1 fruit fly cellular context compared by ENCODE assay signal in genomic region chr3L:9856430-9857218, dm6.
TF ChIP-seq lines count a peak whose summit lies in the region.

No protein-coding gene starts in this region.

TF ChIP-seq in whole organism, embryonic, 481 proteins besides CTCF, POLR2A, EP300 and RAD21 (continued from another document and continues in another):
- TF ChIP-seq CG15696 (tag; optimal IDR thresholded peaks at IDR 0.05; lab: Kevin White, UChicago) (peak; percentile 92), Gug (GFP tag; IDR thresholded peaks at IDR 0.05; lab: Robert Waterston, UW) (peak; percentile 23; the same call in 1 of the 4 replicates), CG12942 (GFP tag; optimal IDR thresholded peaks at IDR 0.05; lab: Kevin White, UChicago) (peak; percentile 23), CG17328 (GFP tag; IDR thresholded peaks at IDR 0.05; lab: Robert Waterston, UW) (peak; percentile 89), gce (GFP tag; IDR thresholded peaks at IDR 0.05; lab: Robert Waterston, UW) (peak; percentile 86), CG8924 (tag; optimal IDR thresholded peaks at IDR 0.05; lab: Kevin White, UChicago) (peak; percentile 88), prd (optimal IDR thresholded peaks at IDR 0.05; lab: Kevin White, UChicago) (no peak), prd (GFP tag; IDR thresholded peaks at IDR 0.05; lab: Robert Waterston, UW) (peak; percentile 93), NfI (GFP tag; optimal IDR thresholded peaks at IDR 0.05; lab: Kevin White, UChicago) (peak; percentile 47), dati (GFP tag; IDR thresholded peaks at IDR 0.05; lab: Robert Waterston, UW) (no peak), CG10209 (GFP tag; optimal IDR thresholded peaks at IDR 0.05; lab: Kevin White, UChicago) (peak; percentile 84), CG9876 (GFP tag; optimal IDR thresholded peaks at IDR 0.05; lab: Kevin White, UChicago) (no peak), CG9817 (tag; optimal IDR thresholded peaks at IDR 0.05; lab: Kevin White, UChicago) (peak; percentile 63), rib (GFP tag; IDR thresholded peaks at IDR 0.05; lab: Robert Waterston, UW) (peak; percentile 43; the same call in 1 of the 2 replicates), dan (GFP tag; IDR thresholded peaks at IDR 0.05; lab: Robert Waterston, UW) (no peak), CG3847 (GFP tag; IDR thresholded peaks at IDR 0.05; lab: Robert Waterston, UW) (peak; percentile 60), CG7839 (tag; optimal IDR thresholded peaks at IDR 0.05; lab: Kevin White, UChicago) (peak; percentile 92), CG42726 (GFP tag; IDR thresholded peaks at IDR 0.05; lab: Robert Waterston, UW; ENCODE audit: partially characterized antibody) (no peak), Optix (GFP tag; IDR thresholded peaks at IDR 0.05; lab: Robert Waterston, UW) (peak; percentile 60; the same call in 2 of the 3 replicates), crc (GFP tag; optimal IDR thresholded peaks at IDR 0.05; lab: Kevin White, UChicago) (no peak), Ssrp (tag; optimal IDR thresholded peaks at IDR 0.05; lab: Kevin White, UChicago) (peak; percentile 89), cwo (GFP tag; optimal IDR thresholded peaks at IDR 0.05; lab: Kevin White, UChicago) (peak; percentile 28), Six4 (GFP tag; optimal IDR thresholded peaks at IDR 0.05; lab: Kevin White, UChicago) (peak; percentile 74), CG15514 (GFP tag; optimal IDR thresholded peaks at IDR 0.05; lab: Kevin White, UChicago) (peak; percentile 34), bbx (GFP tag; IDR thresholded peaks at IDR 0.05; lab: Robert Waterston, UW; ENCODE audit: partially characterized antibody) (no peak), CG13624 (GFP tag; optimal IDR thresholded peaks at IDR 0.05; lab: Kevin White, UChicago) (no peak), CG12299 (tag; optimal IDR thresholded peaks at IDR 0.05; lab: Kevin White, UChicago) (peak; percentile 77), CG8478 (optimal IDR thresholded peaks at IDR 0.05; lab: Kevin White, UChicago) (no peak), CG16863 (GFP tag; optimal IDR thresholded peaks at IDR 0.05; lab: Kevin White, UChicago) (no peak), kah (GFP tag; optimal IDR thresholded peaks at IDR 0.05; lab: Kevin White, UChicago) (peak; percentile 14), fd96Cb (tag; optimal IDR thresholded peaks at IDR 0.05; lab: Kevin White, UChicago) (peak; percentile 89), lbe (GFP tag; optimal IDR thresholded peaks at IDR 0.05; lab: Kevin White, UChicago) (no peak), CG3281 (GFP tag; optimal IDR thresholded peaks at IDR 0.05; lab: Kevin White, UChicago) (no peak), Fer2 (tag; optimal IDR thresholded peaks at IDR 0.05; lab: Kevin White, UChicago) (no peak), CG13775 (GFP tag; optimal IDR thresholded peaks at IDR 0.05; lab: Kevin White, UChicago) (peak; percentile 74), CG2129 (GFP tag; IDR thresholded peaks at IDR 0.05; lab: Robert Waterston, UW; ENCODE audit: partially characterized antibody) (no peak), CG18476 (GFP tag; optimal IDR thresholded peaks at IDR 0.05; lab: Kevin White, UChicago) (peak; percentile 23), bcd (GFP tag; optimal IDR thresholded peaks at IDR 0.05; lab: Kevin White, UChicago) (peak; percentile 76), Ets97D (GFP tag; optimal IDR thresholded peaks at IDR 0.05; lab: Kevin White, UChicago) (no peak), nerfin-2 (GFP tag; IDR thresholded peaks at IDR 0.05; lab: Robert Waterston, UW; ENCODE audit: partially characterized antibody) (no peak), Drgx (GFP tag; IDR thresholded peaks at IDR 0.05; lab: Robert Waterston, UW) (peak; percentile 39; the same call in 1 of the 2 replicates), dmrt11E (tag; optimal IDR thresholded peaks at IDR 0.05; lab: Kevin White, UChicago) (peak; percentile 98), CG10959 (GFP tag; IDR thresholded peaks at IDR 0.05; lab: Robert Waterston, UW) (peak; percentile 62), chinmo (GFP tag; IDR thresholded peaks at IDR 0.05; lab: Robert Waterston, UW; ENCODE audit: partially characterized antibody) (no peak), Opbp (GFP tag; IDR thresholded peaks at IDR 0.05; lab: Robert Waterston, UW; ENCODE audit: partially characterized antibody) (no peak), her (GFP tag; optimal IDR thresholded peaks at IDR 0.05; lab: Kevin White, UChicago) (no peak), vfl (GFP tag; optimal IDR thresholded peaks at IDR 0.05; lab: Kevin White, UChicago) (no peak), MESR4 (GFP tag; optimal IDR thresholded peaks at IDR 0.05; lab: Kevin White, UChicago) (no peak), Dp (GFP tag; optimal IDR thresholded peaks at IDR 0.05; lab: Kevin White, UChicago) (no peak), Bteb2 (GFP tag; optimal IDR thresholded peaks at IDR 0.05; lab: Kevin White, UChicago) (peak; percentile 19), CG30431 (GFP tag; optimal IDR thresholded peaks at IDR 0.05; lab: Kevin White, UChicago) (peak; percentile 75), CG10543 (GFP tag; optimal IDR thresholded peaks at IDR 0.05; lab: Kevin White, UChicago) (no peak), CG14965 (GFP tag; optimal IDR thresholded peaks at IDR 0.05; lab: Kevin White, UChicago; ENCODE audit: borderline replicate concordance) (no peak), CG2678 (tag; optimal IDR thresholded peaks at IDR 0.05; lab: Kevin White, UChicago) (peak; percentile 90), dmrt99B (tag; optimal IDR thresholded peaks at IDR 0.05; lab: Kevin White, UChicago) (peak; percentile 90), esg (GFP tag; conservative IDR thresholded peaks at IDR 0.05; lab: Robert Waterston, UW) (peak; percentile 67; the same call in 1 of the 2 replicates), HmgZ (tag; optimal IDR thresholded peaks at IDR 0.05; lab: Kevin White, UChicago) (no peak), sim (GFP tag; IDR thresholded peaks at IDR 0.05; lab: Robert Waterston, UW) (peak; percentile 89), CG12391 (tag; optimal IDR thresholded peaks at IDR 0.05; lab: Kevin White, UChicago) (peak; percentile 91), Tbp (GFP tag; optimal IDR thresholded peaks at IDR 0.05; lab: Kevin White, UChicago) (no peak), caup (GFP tag; optimal IDR thresholded peaks at IDR 0.05; lab: Kevin White, UChicago; ENCODE audit: severe bottlenecking) (peak; percentile 74), HLH4C (GFP tag; IDR thresholded peaks at IDR 0.05; lab: Robert Waterston, UW; ENCODE audit: partially characterized antibody) (no peak), Nf-YC (tag; optimal IDR thresholded peaks at IDR 0.05; lab: Kevin White, UChicago) (peak; percentile 32), mam (GFP tag; optimal IDR thresholded peaks at IDR 0.05; lab: Kevin White, UChicago) (no peak), CHES-1-like (GFP tag; optimal IDR thresholded peaks at IDR 0.05; lab: Kevin White, UChicago) (no peak), CG4617 (GFP tag; optimal IDR thresholded peaks at IDR 0.05; lab: Kevin White, UChicago; ENCODE audit: borderline replicate concordance) (peak; percentile 23), NFAT (GFP tag; IDR thresholded peaks at IDR 0.05; lab: Robert Waterston, UW) (peak; percentile 46; the same call in 1 of the 2 replicates), CG3726 (GFP tag; IDR thresholded peaks at IDR 0.05; lab: Robert Waterston, UW) (peak; percentile 84; the same call in 1 of the 3 replicates), wek (GFP tag; optimal IDR thresholded peaks at IDR 0.05; lab: Kevin White, UChicago) (no peak), CG1529 (GFP tag; optimal IDR thresholded peaks at IDR 0.05; lab: Kevin White, UChicago) (peak; percentile 65), schlank (tag; optimal IDR thresholded peaks at IDR 0.05; lab: Kevin White, UChicago) (no peak), onecut (GFP tag; IDR thresholded peaks at IDR 0.05; lab: Robert Waterston, UW) (peak; percentile 66), CG12659 (GFP tag; optimal IDR thresholded peaks at IDR 0.05; lab: Kevin White, UChicago) (peak; percentile 42), CG15601 (tag; optimal IDR thresholded peaks at IDR 0.05; lab: Kevin White, UChicago) (peak; percentile 88), CG7372 (GFP tag; IDR thresholded peaks at IDR 0.05; lab: Robert Waterston, UW) (peak; percentile 62), luna (GFP tag; optimal IDR thresholded peaks at IDR 0.05; lab: Kevin White, UChicago) (no peak), CG14441 (GFP tag; IDR thresholded peaks at IDR 0.05; lab: Robert Waterston, UW) (peak; percentile 66), pzg (GFP tag; optimal IDR thresholded peaks at IDR 0.05; lab: Kevin White, UChicago) (no peak), CG17912 (GFP tag; optimal IDR thresholded peaks at IDR 0.05; lab: Kevin White, UChicago) (peak; percentile 14), zfh1 (GFP tag; IDR thresholded peaks at IDR 0.05; lab: Robert Waterston, UW) (peak; percentile 88), CG1602 (GFP tag; optimal IDR thresholded peaks at IDR 0.05; lab: Kevin White, UChicago) (peak; percentile 76), NK7.1 (GFP tag; optimal IDR thresholded peaks at IDR 0.05; lab: Kevin White, UChicago) (no peak), CG12236 (GFP tag; optimal IDR thresholded peaks at IDR 0.05; lab: Kevin White, UChicago) (no peak), fu2 (GFP tag; optimal IDR thresholded peaks at IDR 0.05; lab: Kevin White, UChicago) (no peak), CG10462 (GFP tag; optimal IDR thresholded peaks at IDR 0.05; lab: Kevin White, UChicago) (peak; percentile 49), Bgb (GFP tag; IDR thresholded peaks at IDR 0.05; lab: Robert Waterston, UW; ENCODE audit: partially characterized antibody) (no peak), CG14710 (tag; optimal IDR thresholded peaks at IDR 0.05; lab: Kevin White, UChicago) (peak; percentile 90), CG10654 (GFP tag; optimal IDR thresholded peaks at IDR 0.05; lab: Kevin White, UChicago) (peak; percentile 67), sob (GFP tag; IDR thresholded peaks at IDR 0.05; lab: Robert Waterston, UW) (peak; percentile 83), Hr3 (GFP tag; optimal IDR thresholded peaks at IDR 0.05; lab: Kevin White, UChicago) (peak; percentile 71), hbn (GFP tag; IDR thresholded peaks at IDR 0.05; lab: Robert Waterston, UW; ENCODE audit: partially characterized antibody) (no peak), CG1647 (GFP tag; optimal IDR thresholded peaks at IDR 0.05; lab: Kevin White, UChicago) (no peak), CG11456 (GFP tag; IDR thresholded peaks at IDR 0.05; lab: Robert Waterston, UW) (0 out of 3 replicates have a peak, but pooled peaks have one; percentile 49), slou (GFP tag; optimal IDR thresholded peaks at IDR 0.05; lab: Kevin White, UChicago) (peak; percentile 24), Oaz (GFP tag; IDR thresholded peaks at IDR 0.05; lab: Robert Waterston, UW) (no peak), ara (GFP tag; IDR thresholded peaks at IDR 0.05; lab: Robert Waterston, UW) (peak; percentile 85), CG6854 (GFP tag; optimal IDR thresholded peaks at IDR 0.05; lab: Kevin White, UChicago) (peak; percentile 55), dm (GFP tag; optimal IDR thresholded peaks at IDR 0.05; lab: Kevin White, UChicago) (no peak), CG12744 (GFP tag; optimal IDR thresholded peaks at IDR 0.05; lab: Kevin White, UChicago) (no peak), chn (GFP tag; optimal IDR thresholded peaks at IDR 0.05; lab: Kevin White, UChicago) (peak; percentile 28), CG7963 (GFP tag; IDR thresholded peaks at IDR 0.05; lab: Robert Waterston, UW; ENCODE audit: partially characterized antibody) (no peak), peb (GFP tag; IDR thresholded peaks at IDR 0.05; lab: Robert Waterston, UW) (peak; percentile 80), Vsx1 (GFP tag; optimal IDR thresholded peaks at IDR 0.05; lab: Kevin White, UChicago) (peak; percentile 62), CG2889 (GFP tag; IDR thresholded peaks at IDR 0.05; lab: Robert Waterston, UW) (0 out of 3 replicates have a peak, but pooled peaks have one; percentile 40), CG18599 (GFP tag; optimal IDR thresholded peaks at IDR 0.05; lab: Kevin White, UChicago) (peak; percentile 76), CG7556 (GFP tag; optimal IDR thresholded peaks at IDR 0.05; lab: Kevin White, UChicago) (peak; percentile 17), stc (GFP tag; IDR thresholded peaks at IDR 0.05; lab: Robert Waterston, UW) (peak; percentile 92), ATbp (GFP tag; optimal IDR thresholded peaks at IDR 0.05; lab: Kevin White, UChicago) (peak; percentile 81), vnd (GFP tag; IDR thresholded peaks at IDR 0.05; lab: Robert Waterston, UW; ENCODE audit: partially characterized antibody) (no peak), trem (tag; optimal IDR thresholded peaks at IDR 0.05; lab: Kevin White, UChicago) (peak; percentile 94), Poxn (GFP tag; IDR thresholded peaks at IDR 0.05; lab: Robert Waterston, UW) (no peak), bab2 (GFP tag; optimal IDR thresholded peaks at IDR 0.05; lab: Kevin White, UChicago) (no peak), eve (GFP tag; optimal IDR thresholded peaks at IDR 0.05; lab: Kevin White, UChicago) (no peak), CG17568 (GFP tag; optimal IDR thresholded peaks at IDR 0.05; lab: Kevin White, UChicago) (peak; percentile 57), Bdp1 (GFP tag; optimal IDR thresholded peaks at IDR 0.05; lab: Kevin White, UChicago) (no peak), D (optimal IDR thresholded peaks at IDR 0.05; lab: Kevin White, UChicago) (no peak), D (GFP tag; optimal IDR thresholded peaks at IDR 0.05; lab: Kevin White, UChicago) (peak; percentile 80), CG30403 (GFP tag; optimal IDR thresholded peaks at IDR 0.05; lab: Kevin White, UChicago) (peak; percentile 61), sna (GFP tag; IDR thresholded peaks at IDR 0.05; lab: Robert Waterston, UW; ENCODE audit: partially characterized antibody) (no peak), abd-A (tag; optimal IDR thresholded peaks at IDR 0.05; lab: Kevin White, UChicago) (peak; percentile 90), pfk (GFP tag; optimal IDR thresholded peaks at IDR 0.05; lab: Kevin White, UChicago) (no peak), CG33557 (GFP tag; optimal IDR thresholded peaks at IDR 0.05; lab: Kevin White, UChicago) (peak; percentile 88), CG4424 (GFP tag; optimal IDR thresholded peaks at IDR 0.05; lab: Kevin White, UChicago) (peak; percentile 73), CG2116 (GFP tag; optimal IDR thresholded peaks at IDR 0.05; lab: Kevin White, UChicago) (no peak), CG11560 (tag; IDR thresholded peaks at IDR 0.05; lab: Robert Waterston, UW) (no peak), CG4854 (GFP tag; optimal IDR thresholded peaks at IDR 0.05; lab: Kevin White, UChicago) (no peak), CG12155 (GFP tag; optimal IDR thresholded peaks at IDR 0.05; lab: Kevin White, UChicago) (peak; percentile 65), run (tag; optimal IDR thresholded peaks at IDR 0.05; lab: Kevin White, UChicago) (peak; percentile 60), CG32532 (GFP tag; IDR thresholded peaks at IDR 0.05; lab: Robert Waterston, UW) (peak; percentile 72), ase (GFP tag; IDR thresholded peaks at IDR 0.05; lab: Robert Waterston, UW) (peak; percentile 83), cas (GFP tag; IDR thresholded peaks at IDR 0.05; lab: Robert Waterston, UW) (peak; percentile 54; the same call in 1 of the 2 replicates)
